Worm (Caenorhabditis elegans): ENCODE data around the gene twk-26.

The twk-26 gene

ce11 chrX:3025145-3025544 lies 29.5 kb downstream of the twk-26 start:
- TF ChIP-seq saeg-2 (GFP tag; IDR thresholded peaks at IDR 0.05) = no peak
- TF ChIP-seq ceh-20 (GFP tag; IDR thresholded peaks at IDR 0.05) = 0 out of 2 replicates have a peak, but pooled peaks have one; percentile 30
- no peak for TF ChIP-seq lin-38 (GFP tag; IDR thresholded peaks at IDR 0.05)
- peak; percentile 22 for TF ChIP-seq nhr-28 (tag; optimal IDR thresholded peaks at IDR 0.05)
- TF ChIP-seq spr-3 (GFP tag; optimal IDR thresholded peaks at IDR 0.05) = no peak
- no peak for TF ChIP-seq arid-1 (GFP tag; conservative IDR thresholded peaks at IDR 0.05)
- peak; percentile 13 for TF ChIP-seq nhr-11 (tag; optimal IDR thresholded peaks at IDR 0.05)
- no peak for TF ChIP-seq ceh-44 (GFP tag; IDR thresholded peaks at IDR 0.05)
- TF ChIP-seq duxl-1 (tag; optimal IDR thresholded peaks at IDR 0.05; ENCODE audit: poor library complexity) = no peak
- TF ChIP-seq mep-1 (tag; optimal IDR thresholded peaks at IDR 0.05) = no peak
- no peak for TF ChIP-seq zag-1 (tag; optimal IDR thresholded peaks at IDR 0.05)
- no peak for TF ChIP-seq ZK337.2 (GFP tag; IDR thresholded peaks at IDR 0.05)
- TF ChIP-seq lin-29 (GFP tag; IDR thresholded peaks at IDR 0.05) = no peak
- TF ChIP-seq nhr-42 (GFP tag; IDR thresholded peaks at IDR 0.05) = no peak
- no peak for TF ChIP-seq zip-11 (GFP tag; IDR thresholded peaks at IDR 0.05)
- TF ChIP-seq R02D3.7 (tag; optimal IDR thresholded peaks at IDR 0.05) = no peak
- TF ChIP-seq lsy-2 (tag; optimal IDR thresholded peaks at IDR 0.05) = peak in 1 of 2 experiments; percentile 20
- no peak for TF ChIP-seq set-16 (GFP tag; IDR thresholded peaks at IDR 0.05)
- TF ChIP-seq unc-62 (GFP tag; optimal IDR thresholded peaks at IDR 0.05 in 1 of 2) = peak in 1 of 2 experiments; percentile 54
- no peak for TF ChIP-seq unc-62 (tag; optimal IDR thresholded peaks at IDR 0.05)
- TF ChIP-seq nhr-48 (tag; optimal IDR thresholded peaks at IDR 0.05) = no peak
- no peak for TF ChIP-seq F44E2.7 (GFP tag; IDR thresholded peaks at IDR 0.05)
- TF ChIP-seq aha-1 (tag) = no peak
- no peak for TF ChIP-seq daf-8 (GFP tag; IDR thresholded peaks at IDR 0.05)
- no peak for TF ChIP-seq Y105C5A.15 (GFP tag; IDR thresholded peaks at IDR 0.05)
- no peak for TF ChIP-seq ceh-82 (tag; optimal IDR thresholded peaks at IDR 0.05)
- TF ChIP-seq fkh-10 (GFP tag; optimal IDR thresholded peaks at IDR 0.05) = no peak
- TF ChIP-seq F37D6.2 (tag; optimal IDR thresholded peaks at IDR 0.05) = no peak
- TF ChIP-seq nhr-102 (tag; optimal IDR thresholded peaks at IDR 0.05) = no peak
- TF ChIP-seq snpc-4 (tag; optimal IDR thresholded peaks at IDR 0.05) = no peak
- no peak for TF ChIP-seq Y5F2A.4 (GFP tag; optimal IDR thresholded peaks at IDR 0.05)
- no peak for TF ChIP-seq dmd-8 (GFP tag; IDR thresholded peaks at IDR 0.05)

- TF ChIP-seq aha-1 (tag) (peak; percentile 30), hif-1 (tag; optimal IDR thresholded peaks at IDR 0.05) (peak in 1 of 2 experiments; percentile 30), ceh-62 (tag; optimal IDR thresholded peaks at IDR 0.05) (no peak), mep-1 (tag; optimal IDR thresholded peaks at IDR 0.05) (peak; percentile 3)
These were observed 29.9 kb downstream of the twk-26 start, which contains the start of gene aqp-7 for ce11 chrX:3024637-3025113. Gene aqp-7 (plus strand): TSS chrX:3025063.

ce11 chrX:3023552-3024183 lies 31.0 kb downstream of the twk-26 start:
- peak; percentile 48 for TF ChIP-seq aha-1 (tag)
- TF ChIP-seq mxl-3 (GFP tag; optimal IDR thresholded peaks at IDR 0.05) = peak; percentile 26
- TF ChIP-seq mep-1 (tag; optimal IDR thresholded peaks at IDR 0.05) = peak; percentile 4
- TF ChIP-seq hmg-1.1 (GFP tag; IDR thresholded peaks at IDR 0.05) = 0 out of 2 replicates have a peak, but pooled peaks have one; percentile 21
- no peak for TF ChIP-seq snpc-1.2 (GFP tag; IDR thresholded peaks at IDR 0.05)
- peak in 1 of 2 experiments; percentile 50 for TF ChIP-seq hif-1 (tag; optimal IDR thresholded peaks at IDR 0.05)
- TF ChIP-seq lsy-2 (tag; optimal IDR thresholded peaks at IDR 0.05) = peak in 1 of 2 experiments; percentile 27
- no peak for TF ChIP-seq ctbp-1 (GFP tag; IDR thresholded peaks at IDR 0.05)
- TF ChIP-seq unc-62 (GFP tag; optimal IDR thresholded peaks at IDR 0.05 in 1 of 2) = peak in 1 of 2 experiments; percentile 68
- TF ChIP-seq unc-62 (tag; optimal IDR thresholded peaks at IDR 0.05) = no peak
- TF ChIP-seq hlh-11 (tag; optimal IDR thresholded peaks at IDR 0.05) = peak; percentile 53
- no peak for TF ChIP-seq nhr-25 (tag; optimal IDR thresholded peaks at IDR 0.05; ENCODE audit: borderline replicate concordance, insufficient read depth)
